Fruit fly (Drosophila melanogaster): ENCODE measurements around the gene CycK.

Gene CycK

dm6 chr2L:22153246-22153645 is 23.3 kb upstream of the CycK start:
- no peak for TF ChIP-seq dan (GFP tag; IDR thresholded peaks at IDR 0.05)
- TF ChIP-seq scrt (GFP tag; optimal IDR thresholded peaks at IDR 0.05) = peak; percentile 97
- TF ChIP-seq Sry-δ (GFP tag; optimal IDR thresholded peaks at IDR 0.05) = no peak
- TF ChIP-seq Pdp1 (GFP tag; optimal IDR thresholded peaks at IDR 0.05) = no peak
- no peak for TF ChIP-seq CG8765 (GFP tag; IDR thresholded peaks at IDR 0.05)
- TF ChIP-seq Drgx (GFP tag; IDR thresholded peaks at IDR 0.05) = 0 out of 2 replicates have a peak, but pooled peaks have one; percentile 29
- no peak for TF ChIP-seq CG7987 (GFP tag; optimal IDR thresholded peaks at IDR 0.05)
- TF ChIP-seq CG34376 (GFP tag; optimal IDR thresholded peaks at IDR 0.05) = no peak
- TF ChIP-seq Antp (GFP tag; optimal IDR thresholded peaks at IDR 0.05) = no peak
- TF ChIP-seq CG32767 (GFP tag; IDR thresholded peaks at IDR 0.05) = no peak
- TF ChIP-seq Ets65A (GFP tag) = peak; percentile 2
- peak; percentile 71 for TF ChIP-seq ewg (GFP tag; optimal IDR thresholded peaks at IDR 0.05)
- no peak for TF ChIP-seq nau (GFP tag; optimal IDR thresholded peaks at IDR 0.05)
- peak; percentile 20 for TF ChIP-seq Med (GFP tag)
- TF ChIP-seq CG6254 (GFP tag; optimal IDR thresholded peaks at IDR 0.05) = peak; percentile 95
- no peak for TF ChIP-seq CG17829 (tag; optimal IDR thresholded peaks at IDR 0.05)
- TF ChIP-seq CG16779 (GFP tag; IDR thresholded peaks at IDR 0.05) = peak; percentile 46; the same call in 1 of the 2 replicates
- TF ChIP-seq chinmo (GFP tag; IDR thresholded peaks at IDR 0.05; ENCODE audit: partially characterized antibody) = 0 out of 4 replicates have a peak, but pooled peaks have one; percentile 25
- TF ChIP-seq CG4730 (GFP tag; IDR thresholded peaks at IDR 0.05) = no peak
- no peak for TF ChIP-seq HLH3B (GFP tag; IDR thresholded peaks at IDR 0.05)
- no peak for TF ChIP-seq trem (tag; optimal IDR thresholded peaks at IDR 0.05)
- TF ChIP-seq pum (GFP tag; optimal IDR thresholded peaks at IDR 0.05) = no peak
- TF ChIP-seq twi (tag; optimal IDR thresholded peaks at IDR 0.05) = no peak
- TF ChIP-seq Hr51 (GFP tag; optimal IDR thresholded peaks at IDR 0.05) = no peak
- TF ChIP-seq Blimp-1 (GFP tag; optimal IDR thresholded peaks at IDR 0.05) = no peak
- TF ChIP-seq D19A (tag; optimal IDR thresholded peaks at IDR 0.05) = peak; percentile 52
- TF ChIP-seq aop (GFP tag; IDR thresholded peaks at IDR 0.05) = no peak
- TF ChIP-seq CG8290 (GFP tag; optimal IDR thresholded peaks at IDR 0.05) = no peak
- TF ChIP-seq CG8290 (tag; optimal IDR thresholded peaks at IDR 0.05) = peak in 1 of 2 experiments; percentile 1
- TF ChIP-seq H2.0 (GFP tag; IDR thresholded peaks at IDR 0.05) = no peak
- TF ChIP-seq CG13894 (tag; optimal IDR thresholded peaks at IDR 0.05) = peak; percentile 19
- no peak for TF ChIP-seq CTCF (GFP tag; optimal IDR thresholded peaks at IDR 0.05)
- no peak for TF ChIP-seq nmo (GFP tag; optimal IDR thresholded peaks at IDR 0.05)
- TF ChIP-seq Scr (GFP tag; IDR thresholded peaks at IDR 0.05; ENCODE audit: partially characterized antibody) = no peak
- TF ChIP-seq D19B (GFP tag; optimal IDR thresholded peaks at IDR 0.05) = no peak
- TF ChIP-seq CG11560 (tag; IDR thresholded peaks at IDR 0.05) = no peak
- no peak for TF ChIP-seq caup (GFP tag; optimal IDR thresholded peaks at IDR 0.05; ENCODE audit: severe bottlenecking)
- TF ChIP-seq onecut (GFP tag; IDR thresholded peaks at IDR 0.05) = peak; percentile 65
- TF ChIP-seq klu (GFP tag; IDR thresholded peaks at IDR 0.05) = no peak
- peak; percentile 21 for TF ChIP-seq pzg (GFP tag; optimal IDR thresholded peaks at IDR 0.05)
- TF ChIP-seq CG2199 (GFP tag; IDR thresholded peaks at IDR 0.05) = 0 out of 3 replicates have a peak, but pooled peaks have one; percentile 36
- TF ChIP-seq CG3065 (GFP tag; optimal IDR thresholded peaks at IDR 0.05) = no peak
- TF ChIP-seq cad (GFP tag; optimal IDR thresholded peaks at IDR 0.05) = peak; percentile 11

- no peak for TF ChIP-seq NK7.1 (GFP tag; optimal IDR thresholded peaks at IDR 0.05)
- TF ChIP-seq CG7556 (GFP tag; optimal IDR thresholded peaks at IDR 0.05) = no peak
- no peak for TF ChIP-seq kay (GFP tag; optimal IDR thresholded peaks at IDR 0.05)
- TF ChIP-seq CG15601 (tag; optimal IDR thresholded peaks at IDR 0.05) = no peak
- TF ChIP-seq sens (GFP tag) = peak; percentile 45
- no peak for TF ChIP-seq HHEX (GFP tag; optimal IDR thresholded peaks at IDR 0.05)
- no peak for TF ChIP-seq unc-4 (GFP tag; IDR thresholded peaks at IDR 0.05; ENCODE audit: partially characterized antibody)
- no peak for TF ChIP-seq CrebB (tag; optimal IDR thresholded peaks at IDR 0.05)
- no peak for TF ChIP-seq cas (GFP tag; IDR thresholded peaks at IDR 0.05)
- TF ChIP-seq cad (GFP tag; optimal IDR thresholded peaks at IDR 0.05) = peak; percentile 43
- no peak for TF ChIP-seq ash1 (GFP tag; optimal IDR thresholded peaks at IDR 0.05)
- TF ChIP-seq zen (tag; optimal IDR thresholded peaks at IDR 0.05) = peak; percentile 90
- TF ChIP-seq psq (GFP tag; optimal IDR thresholded peaks at IDR 0.05) = no peak
These were observed 21.4 kb upstream of the CycK start, which contains the start of gene dunk for dm6 chr2L:22151323-22151722. TSS of gene dunk (plus strand) at chr2L:22151623.
